Fruit fly (Drosophila melanogaster) whole organism, wandering third instar larva: ENCODE data around the gene Pkg21D.

ENCODE experiments used
- Abd-B ChIP-seq: fragments of >200 bp; optimal IDR thresholded peaks from 2 replicates; lab custom pipeline; 2017; ENCODE audit warnings: missing biosample characterization, missing genetic modification characterization
- CG32264 ChIP-seq: fragments of 200-800 bp; sonication (Bioruptor generic); optimal IDR thresholded peaks from 2 replicates; lab custom pipeline; 2016; ENCODE audit warnings: missing biosample characterization, missing genetic modification characterization
- CG9705 ChIP-seq: fragments of 200-800 bp; sonication (Bioruptor generic); optimal IDR thresholded peaks from 2 replicates; lab custom pipeline; 2018; ENCODE audit warnings: missing biosample characterization, mild to moderate bottlenecking, missing genetic modification characterization
- CrebA ChIP-seq: fragments of 200-800 bp; sonication (Bioruptor generic); optimal IDR thresholded peaks from 2 replicates; lab custom pipeline; 2016; ENCODE audit warnings: missing biosample characterization, mild to moderate bottlenecking, missing genetic modification characterization, borderline replicate concordance
- Dfd ChIP-seq: fragments of >200 bp; optimal IDR thresholded peaks from 2 replicates; lab custom pipeline; 2017; ENCODE audit warnings: missing biosample characterization, missing genetic modification characterization
- Dif ChIP-seq: fragments of 200-275, 200-300 bp; sonication (Bioruptor generic); optimal IDR thresholded peaks from 2 replicates; lab custom pipeline; 2018; ENCODE audit warnings: missing biosample characterization, missing genetic modification characterization; ENCODE audit not compliant: partially characterized antibody
- GATAd ChIP-seq: sonication (Bioruptor generic); optimal IDR thresholded peaks from 2 replicates; lab custom pipeline; 2016; ENCODE audit warnings: missing biosample characterization, missing genetic modification characterization
- HLH106 ChIP-seq: fragments of 200-800 bp; optimal IDR thresholded peaks from 3 replicates; lab custom pipeline; 2019; ENCODE audit warnings: missing biosample characterization, mild to moderate bottlenecking, missing genetic modification characterization, moderate library complexity
- Hnf4 ChIP-seq: fragments of 200-800 bp; sonication (Bioruptor generic); optimal IDR thresholded peaks from 2 replicates; lab custom pipeline; 2016; ENCODE audit warnings: missing biosample characterization, mild to moderate bottlenecking, missing genetic modification characterization
- Hr78 ChIP-seq: fragments of >200 bp; optimal IDR thresholded peaks from 2 replicates; lab custom pipeline; 2017; ENCODE audit warnings: missing biosample characterization, missing genetic modification characterization
- Hr83 ChIP-seq: fragments of 200-300 bp; sonication (Bioruptor generic); optimal IDR thresholded peaks from 2 replicates; lab custom pipeline; 2016; ENCODE audit warnings: missing biosample characterization, mild to moderate bottlenecking, missing genetic modification characterization, moderate library complexity; ENCODE audit not compliant: poor library complexity, severe bottlenecking
- Jra ChIP-seq: sonication (Bioruptor generic); optimal IDR thresholded peaks from 2 replicates; lab custom pipeline; 2016; ENCODE audit warnings: missing biosample characterization, missing genetic modification characterization
- Mio ChIP-seq: sonication (Bioruptor generic); optimal IDR thresholded peaks from 2 replicates; lab custom pipeline; 2016; ENCODE audit warnings: missing biosample characterization, missing genetic modification characterization
- Myc ChIP-seq: fragments of >200 bp; optimal IDR thresholded peaks from 2 replicates; lab custom pipeline; 2017
- N ChIP-seq: fragments of >200 bp; optimal IDR thresholded peaks from 2 replicates; lab custom pipeline; 2018; ENCODE audit warnings: missing biosample characterization, missing external identifiers, missing genetic modification characterization
- OdsH ChIP-seq: fragments of 200-800 bp; sonication (Bioruptor generic); optimal IDR thresholded peaks from 2 replicates; lab custom pipeline; 2016; ENCODE audit warnings: missing biosample characterization, mild to moderate bottlenecking, missing genetic modification characterization
- Rel ChIP-seq, 2 experiments: fragments of 200-800 bp; sonication (Bioruptor generic) in 1 of 2; optimal IDR thresholded peaks; 2 replicates in 1 of 2; 3 replicates in 1 of 2; lab custom pipeline; 2016 to 2019; ENCODE audit warnings: mild to moderate bottlenecking in 2 of 2, missing biosample characterization in 2 of 2, missing genetic modification characterization in 2 of 2, moderate library complexity in 1 of 2
- Sp1 ChIP-seq: fragments of 200-800 bp; sonication (Bioruptor generic); optimal IDR thresholded peaks from 3 replicates; lab custom pipeline; 2019; ENCODE audit warnings: missing biosample characterization, mild to moderate bottlenecking, missing genetic modification characterization, moderate library complexity
- Vsx2 ChIP-seq: fragments of 200-300, 225-300 bp; sonication (Bioruptor generic); optimal IDR thresholded peaks from 2 replicates; lab custom pipeline; 2018; ENCODE audit warnings: missing biosample characterization, missing genetic modification characterization; ENCODE audit not compliant: partially characterized antibody
- br ChIP-seq: fragments of 200-800 bp; sonication (Bioruptor generic); optimal IDR thresholded peaks from 2 replicates; lab custom pipeline; 2016; ENCODE audit warnings: missing biosample characterization, missing genetic modification characterization
- brk ChIP-seq: fragments of 200-800 bp; sonication (Bioruptor generic); optimal IDR thresholded peaks from 2 replicates; lab custom pipeline; 2016; ENCODE audit warnings: missing biosample characterization, mild to moderate bottlenecking, missing genetic modification characterization
- dl ChIP-seq, 2 experiments: fragments of 175-275, 200-275 bp in 1 of 2; fragments of 200-275 bp in 1 of 2; sonication (Bioruptor generic); optimal IDR thresholded peaks; lab custom pipeline; 2018; ENCODE audit warnings: mild to moderate bottlenecking in 2 of 2, missing biosample characterization in 2 of 2, missing genetic modification characterization in 2 of 2, moderate library complexity in 2 of 2; ENCODE audit not compliant: partially characterized antibody in 2 of 2, insufficient read depth in 1 of 2
- dmrt93B ChIP-seq: fragments of 200-800 bp; sonication (Bioruptor generic); optimal IDR thresholded peaks from 2 replicates; lab custom pipeline; 2018; ENCODE audit warnings: missing biosample characterization, mild to moderate bottlenecking, missing genetic modification characterization
- dsf ChIP-seq: sonication (Bioruptor generic); optimal IDR thresholded peaks from 2 replicates; lab custom pipeline; 2016; ENCODE audit warnings: missing biosample characterization, missing genetic modification characterization, borderline replicate concordance
- ey ChIP-seq: fragments of 200-800 bp; sonication (Bioruptor generic); optimal IDR thresholded peaks from 2 replicates; lab custom pipeline; 2016; ENCODE audit warnings: missing biosample characterization, missing genetic modification characterization
- foxo ChIP-seq, 2 experiments: fragments of 200-800 bp; sonication (Bioruptor generic); optimal IDR thresholded peaks; 2 replicates in 1 of 2; 3 replicates in 1 of 2; lab custom pipeline; 2016 to 2017; ENCODE audit warnings: missing biosample characterization in 2 of 2, missing genetic modification characterization in 2 of 2
- fru ChIP-seq: fragments of 200-800 bp; sonication (Bioruptor generic); optimal IDR thresholded peaks from 3 replicates; lab custom pipeline; 2016; ENCODE audit warnings: missing biosample characterization, mild to moderate bottlenecking, missing genetic modification characterization
- h ChIP-seq: fragments of 200-800 bp; sonication (Bioruptor generic); optimal IDR thresholded peaks from 3 replicates; lab custom pipeline; 2016; ENCODE audit warnings: missing biosample characterization, mild to moderate bottlenecking, missing genetic modification characterization
- jim ChIP-seq: fragments of 175-275, 200-325 bp; sonication (Bioruptor generic); optimal IDR thresholded peaks from 2 replicates; lab custom pipeline; 2016; ENCODE audit warnings: missing biosample characterization, mild to moderate bottlenecking, missing genetic modification characterization
- lola ChIP-seq: fragments of >200 bp; optimal IDR thresholded peaks from 2 replicates; lab custom pipeline; 2017; ENCODE audit warnings: missing biosample characterization, missing genetic modification characterization
- pan ChIP-seq: fragments of >200 bp; optimal IDR thresholded peaks from 2 replicates; lab custom pipeline; 2017
- psq ChIP-seq: fragments of 200-800 bp; sonication (Bioruptor generic); optimal IDR thresholded peaks from 3 replicates; lab custom pipeline; 2017; ENCODE audit warnings: missing biosample characterization, mild to moderate bottlenecking, missing genetic modification characterization, moderate library complexity
- rgr ChIP-seq: fragments of 200-800 bp; sonication (Bioruptor generic); optimal IDR thresholded peaks from 3 replicates; lab custom pipeline; 2016; ENCODE audit warnings: missing biosample characterization, mild to moderate bottlenecking, missing genetic modification characterization
- sage ChIP-seq: fragments of 200-800 bp; sonication (Bioruptor generic); optimal IDR thresholded peaks from 2 replicates; lab custom pipeline; 2016; ENCODE audit warnings: missing biosample characterization, mild to moderate bottlenecking, missing genetic modification characterization
- sv ChIP-seq: fragments of 200-800 bp; sonication (Bioruptor generic); optimal IDR thresholded peaks from 3 replicates; lab custom pipeline; 2016; ENCODE audit warnings: missing biosample characterization, missing genetic modification characterization
- tai ChIP-seq: sonication (Bioruptor generic); optimal IDR thresholded peaks from 2 replicates; lab custom pipeline; 2016; ENCODE audit warnings: missing biosample characterization, missing genetic modification characterization
- usp ChIP-seq: fragments of >200 bp; optimal IDR thresholded peaks from 2 replicates; lab custom pipeline; 2017; ENCODE audit warnings: missing biosample characterization, missing genetic modification characterization
- woc ChIP-seq: sonication (Bioruptor generic); optimal IDR thresholded peaks from 2 replicates; lab custom pipeline; 2016; ENCODE audit warnings: missing biosample characterization, mild to moderate bottlenecking, missing genetic modification characterization

Gene Pkg21D

DNA sequence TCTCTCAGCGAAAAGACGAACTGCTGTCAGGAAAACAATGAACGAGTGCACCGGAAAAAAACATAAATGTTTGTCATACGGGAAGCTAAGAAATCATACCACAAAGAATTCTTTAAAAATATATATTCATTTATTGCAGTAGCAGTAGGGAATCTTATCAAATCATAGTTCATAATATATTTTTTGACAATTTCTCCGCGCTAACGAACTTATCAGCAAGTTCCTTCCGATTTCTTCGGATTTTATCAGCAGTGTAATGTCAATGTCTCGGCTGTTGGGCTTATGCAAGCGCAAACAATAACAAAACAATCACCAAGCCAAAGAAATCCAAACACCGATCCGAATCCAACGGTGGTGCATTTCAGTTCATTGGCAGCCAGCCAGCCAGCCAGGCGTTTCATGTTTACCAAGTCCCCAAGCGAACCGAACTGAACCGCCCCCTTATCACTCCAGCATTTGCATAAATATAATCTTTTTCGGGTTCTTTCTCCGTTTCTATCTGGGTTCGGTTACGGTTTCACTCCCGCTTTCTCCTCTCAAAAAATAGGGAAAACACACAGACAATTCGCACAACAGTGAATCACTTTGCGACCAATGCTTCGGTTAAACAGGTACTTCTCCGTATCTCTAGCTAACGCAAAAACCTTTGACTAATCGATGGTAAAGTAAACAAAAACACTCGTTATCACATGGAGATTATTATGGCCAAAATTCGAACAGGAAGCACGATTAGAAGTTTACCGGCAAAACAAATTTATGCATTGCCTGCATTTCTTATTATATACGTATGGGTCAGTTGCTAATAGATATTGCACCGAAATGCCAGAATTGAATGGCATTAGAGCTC lies 37.1 kb upstream of the Pkg21D start:
- no peak for TF ChIP-seq HLH106 (tag; lab: Kevin White, UChicago)
- no peak for TF ChIP-seq brk
- no peak for TF ChIP-seq jim (GFP tag; lab: Kevin White, UChicago)
- TF ChIP-seq Hr78, result no peak
- no peak for TF ChIP-seq rgr (GFP tag; lab: Kevin White, UChicago)
- peak in 1 of 2 experiments; percentile 18 for TF ChIP-seq foxo (GFP tag; optimal IDR thresholded peaks at IDR 0.05; lab: Kevin White, UChicago)
- no peak for TF ChIP-seq woc (GFP tag; lab: Kevin White, UChicago)
- no peak for TF ChIP-seq CG9705
- TF ChIP-seq fru (GFP tag; lab: Kevin White, UChicago), result no peak
- peak; percentile 17 for TF ChIP-seq Hnf4 (GFP tag; lab: Kevin White, UChicago)
- TF ChIP-seq Abd-B (GFP tag; lab: Kevin White, UChicago), result no peak
- TF ChIP-seq dl (GFP tag; optimal IDR thresholded peaks at IDR 0.05; lab: Kevin White, UChicago; ENCODE audit: insufficient read depth in 1 of 2, partially characterized antibody in 2 of 2), result no peak
- TF ChIP-seq Rel (GFP tag; optimal IDR thresholded peaks at IDR 0.05; lab: Kevin White, UChicago), result no peak
- TF ChIP-seq Rel (tag; optimal IDR thresholded peaks at IDR 0.05; lab: Kevin White, UChicago), result peak; percentile 99
- no peak for TF ChIP-seq CG32264 (GFP tag; lab: Kevin White, UChicago)
- TF ChIP-seq Jra (GFP tag; lab: Kevin White, UChicago), result no peak
- TF ChIP-seq Dif (GFP tag; lab: Kevin White, UChicago), result peak; percentile 17
- TF ChIP-seq usp, result no peak
- TF ChIP-seq Dfd, result no peak
- no peak for TF ChIP-seq dsf (GFP tag; lab: Kevin White, UChicago)
- peak; percentile 18 for TF ChIP-seq psq
- no peak for TF ChIP-seq GATAd (GFP tag; lab: Kevin White, UChicago)
- TF ChIP-seq tai (GFP tag; lab: Kevin White, UChicago), result no peak
- TF ChIP-seq lola (GFP tag; lab: Kevin White, UChicago), result no peak
- no peak for TF ChIP-seq sv (GFP tag; lab: Kevin White, UChicago)
- TF ChIP-seq sage, result no peak
- no peak for TF ChIP-seq pan (lab: Kevin White, UChicago)
- no peak for TF ChIP-seq CrebA
- no peak for TF ChIP-seq ey (GFP tag; lab: Kevin White, UChicago)
- TF ChIP-seq h (GFP tag; lab: Kevin White, UChicago), result peak; percentile 24
- no peak for TF ChIP-seq Hr83 (GFP tag; lab: Kevin White, UChicago)
- no peak for TF ChIP-seq N (GFP tag; lab: Kevin White, UChicago)
- TF ChIP-seq Myc (lab: Kevin White, UChicago), result no peak
- TF ChIP-seq OdsH, result peak; percentile 26
- no peak for TF ChIP-seq Mio (GFP tag; lab: Kevin White, UChicago)
- no peak for TF ChIP-seq Vsx2
- no peak for TF ChIP-seq dmrt93B
- TF ChIP-seq br (GFP tag; lab: Kevin White, UChicago), result peak; percentile 28
- TF ChIP-seq Sp1 (GFP tag; lab: Kevin White, UChicago), result peak; percentile 5

DNA sequence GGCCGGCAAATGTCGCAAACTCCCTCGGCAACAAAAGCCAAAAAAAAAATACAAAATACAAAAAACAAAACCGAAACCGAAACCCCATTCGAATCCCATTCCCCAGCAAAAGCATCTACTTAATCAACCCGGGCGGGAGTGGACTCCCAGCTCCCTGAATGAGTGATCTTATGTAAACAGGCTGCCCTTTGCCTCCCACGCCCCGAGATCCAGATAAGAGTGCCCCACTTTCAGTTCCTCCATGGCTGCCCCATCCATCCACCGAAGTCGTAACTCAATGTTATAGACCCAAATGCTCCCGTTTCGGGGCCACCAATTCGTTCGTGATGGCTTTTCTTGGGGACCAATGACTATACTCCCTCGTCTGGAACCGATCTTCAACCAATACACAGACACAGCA lies 36.5 kb upstream of the Pkg21D start:
- TF ChIP-seq Mio (GFP tag; lab: Kevin White, UChicago), result no peak
- no peak for TF ChIP-seq Hnf4 (GFP tag; lab: Kevin White, UChicago)
- TF ChIP-seq, all 38 proteins: peak for 0

DNA sequence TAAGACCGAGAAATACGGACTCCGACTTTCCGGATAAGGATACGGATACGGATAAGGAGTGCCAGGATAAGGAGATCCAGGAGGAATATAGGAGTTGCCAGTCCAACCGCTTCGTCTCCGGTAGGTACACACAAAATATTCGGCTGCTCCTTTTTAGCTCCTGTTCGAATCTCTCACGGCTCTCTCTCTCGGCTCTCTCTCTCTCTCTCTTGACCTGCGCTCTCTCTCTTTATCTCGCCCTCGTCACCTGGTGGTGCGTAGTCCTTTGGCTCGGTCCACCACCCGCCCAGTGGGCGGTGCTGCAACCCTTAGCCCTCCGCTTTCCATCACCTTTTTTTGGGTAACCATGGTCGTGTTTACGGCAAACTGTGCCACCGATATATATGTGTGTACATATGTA lies 35.8 kb upstream of the Pkg21D start:
- no peak for TF ChIP-seq pan (lab: Kevin White, UChicago)
- TF ChIP-seq Hr78, result no peak
- peak; percentile 85 to 90 for TF ChIP-seq dl (GFP tag; optimal IDR thresholded peaks at IDR 0.05; lab: Kevin White, UChicago; ENCODE audit: insufficient read depth in 1 of 2, partially characterized antibody in 2 of 2)
- TF ChIP-seq Dif (GFP tag; lab: Kevin White, UChicago), result peak; percentile 84
- TF ChIP-seq, all 38 proteins: peak for 2
